Fruit fly (Drosophila melanogaster): ENCODE results near the gene Pkc98E.

dm6 chr3R:29027122-29027521, 11.8 kb upstream of the Pkc98E start, which contains the start of the genes eIF4E6 and CG1951:
- TF ChIP-seq Gug (GFP tag; IDR thresholded peaks at IDR 0.05) = no peak
- no peak for TF ChIP-seq grau (tag; optimal IDR thresholded peaks at IDR 0.05)
- peak; percentile 4 for TF ChIP-seq tx (GFP tag; optimal IDR thresholded peaks at IDR 0.05)
- peak; percentile 96 for TF ChIP-seq CG6791 (GFP tag; IDR thresholded peaks at IDR 0.05; ENCODE audit: partially characterized antibody)
- no peak for TF ChIP-seq Neu2 (GFP tag; optimal IDR thresholded peaks at IDR 0.05; ENCODE audit: borderline replicate concordance)
- no peak for TF ChIP-seq Atf6 (GFP tag; IDR thresholded peaks at IDR 0.05)
- peak; percentile 93 for TF ChIP-seq nerfin-2 (GFP tag; IDR thresholded peaks at IDR 0.05; ENCODE audit: partially characterized antibody)
- TF ChIP-seq nmo (GFP tag; optimal IDR thresholded peaks at IDR 0.05) = peak; percentile 9
- TF ChIP-seq CG4730 (GFP tag; IDR thresholded peaks at IDR 0.05) = no peak
- no peak for TF ChIP-seq fru (optimal IDR thresholded peaks at IDR 0.05)
- TF ChIP-seq CG9817 (tag; optimal IDR thresholded peaks at IDR 0.05) = no peak
- peak; percentile 23 for TF ChIP-seq dm (GFP tag; optimal IDR thresholded peaks at IDR 0.05)
